Worm (Caenorhabditis elegans) whole organism, L4 larva: ENCODE measurements around the gene cyp-33C4.

Source experiments
- egl-43 ChIP-seq: fragments of 200-800 bp; sonication (Bioruptor generic); IDR thresholded peaks from 2 replicates; pipeline ENCODE4 v1.3.6; 2022; ENCODE audit warnings: missing genetic modification reagents, missing genetic modification characterization, missing compliant biosample characterization
- fkh-10 ChIP-seq: fragments of 150-350 bp; optimal IDR thresholded peaks from 2 replicates; lab custom pipeline; 2014; ENCODE audit warnings: missing biosample characterization, missing genetic modification reagents, missing genetic modification characterization
- jun-1 ChIP-seq: fragments of 150-350 bp; optimal IDR thresholded peaks from 2 replicates; lab custom pipeline; 2014; ENCODE audit warnings: missing biosample characterization, missing genetic modification reagents, missing genetic modification characterization
- lin-29 ChIP-seq: fragments of 200-800 bp; sonication (Bioruptor generic); IDR thresholded peaks from 2 replicates; pipeline ENCODE4 v1.3.6; 2022; ENCODE audit warnings: missing genetic modification reagents, missing genetic modification characterization, missing compliant biosample characterization
- mdl-1 ChIP-seq, 2 experiments: fragments of 150-350 bp in 1 of 2; sonication (generic microtip) in 1 of 2; optimal IDR thresholded peaks; 2 replicates each; lab custom pipeline; 2014 to 2017; ENCODE audit warnings: missing biosample characterization in 2 of 2, missing genetic modification characterization in 2 of 2
- nhr-11 ChIP-seq: fragments of 150-350 bp; optimal IDR thresholded peaks from 2 replicates; lab custom pipeline; 2014; ENCODE audit warnings: missing biosample characterization, missing genetic modification characterization
- vab-7 ChIP-seq: fragments of 200-800 bp; sonication (Bioruptor generic); IDR thresholded peaks from 2 replicates; pipeline ENCODE4 v1.3.6; 2022; ENCODE audit warnings: missing genetic modification reagents, missing genetic modification characterization, missing compliant biosample characterization
- ztf-11 ChIP-seq: fragments of 150-350 bp; optimal IDR thresholded peaks from 2 replicates; lab custom pipeline; 2014; ENCODE audit warnings: missing biosample characterization, missing genetic modification characterization

- TF ChIP-seq mdl-1 (tag; optimal IDR thresholded peaks at IDR 0.05; lab: Kevin White, UChicago) (no peak), ztf-11 (tag; lab: Kevin White, UChicago) (no peak), nhr-11 (tag; lab: Kevin White, UChicago) (no peak), vab-7 (GFP tag; lab: Robert Waterston, UW) (no peak), jun-1 (tag; lab: Kevin White, UChicago) (no peak), lin-29 (no peak), fkh-10 (GFP tag; lab: Kevin White, UChicago) (no peak), egl-43 (GFP tag; lab: Robert Waterston, UW) (no peak)
These were observed 28.5 kb downstream of the cyp-33C4 start, which contains the start of gene nhr-183 for ce11 chrV:2264455-2264854.
